Worm (Caenorhabditis elegans) whole organism, L4 larva: ENCODE measurements around the gene ZC302.3.

Experiments
- ceh-28 ChIP-seq: fragments of 150-350 bp; optimal IDR thresholded peaks from 2 replicates; lab custom pipeline; 2014; ENCODE audit warnings: missing biosample characterization, missing genetic modification reagents, missing genetic modification characterization
- lsy-2 ChIP-seq, 2 experiments: fragments of 150-350 bp in 1 of 2; sonication (generic microtip) in 1 of 2; optimal IDR thresholded peaks; 2 replicates each; lab custom pipeline; 2014 to 2017; ENCODE audit warnings: missing biosample characterization in 2 of 2, missing genetic modification characterization in 2 of 2
- unc-39 ChIP-seq: sonication (generic microtip); optimal IDR thresholded peaks from 2 replicates; lab custom pipeline; 2017; ENCODE audit warnings: missing biosample characterization, missing genetic modification characterization

DNA sequence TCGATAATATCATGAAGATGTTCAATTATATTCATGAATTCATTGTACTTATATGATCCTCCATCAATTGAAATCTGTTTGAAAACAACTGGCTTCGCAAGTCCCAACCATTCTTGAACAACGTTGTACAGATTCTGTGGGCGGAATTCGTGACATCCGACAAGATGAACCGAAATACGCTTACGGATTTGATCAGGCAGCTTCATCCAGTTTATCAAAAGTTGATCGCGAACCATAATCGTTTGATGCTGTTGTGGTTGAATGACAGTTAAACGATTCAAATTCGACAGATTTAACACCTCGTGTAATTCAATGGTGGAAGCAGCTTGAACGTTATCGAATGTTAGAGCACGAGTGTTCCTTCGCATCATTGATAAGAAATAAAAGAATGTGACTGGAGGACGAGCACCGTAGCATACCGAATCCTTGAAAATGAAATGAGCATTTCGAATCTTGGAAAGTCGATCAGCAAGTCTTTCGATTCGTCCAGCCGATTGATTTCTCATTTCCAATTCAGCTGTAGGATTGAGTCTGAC is 27.5 kb downstream of the ZC302.3 start:
- TF ChIP-seq unc-39 (tag; lab: Kevin White, UChicago), result no peak
- TF ChIP-seq lsy-2 (tag; optimal IDR thresholded peaks at IDR 0.05; lab: Kevin White, UChicago), result no peak
- no peak for TF ChIP-seq ceh-28 (tag; lab: Kevin White, UChicago)
